Worm (Caenorhabditis elegans) whole organism, late embryonic: ENCODE results near the gene pro-2.

Source experiments
- Y22D7AL.16 ChIP-seq: sonication (generic microtip); optimal IDR thresholded peaks from 2 replicates; lab custom pipeline; 2016; ENCODE audit warnings: missing genetic modification characterization, missing compliant biosample characterization
- ama-1 ChIP-seq: fragments of 150-350 bp; optimal IDR thresholded peaks from 2 replicates; lab custom pipeline; 2014
- ceh-6 ChIP-seq: fragments of 200-800 bp; sonication (Bioruptor generic); optimal IDR thresholded peaks from 2 replicates; lab custom pipeline; 2018; ENCODE audit warnings: mild to moderate bottlenecking, missing genetic modification characterization, missing compliant biosample characterization
- ceh-9 ChIP-seq: sonication (generic microtip); optimal IDR thresholded peaks from 2 replicates; lab custom pipeline; 2016; ENCODE audit warnings: mild to moderate bottlenecking, missing genetic modification characterization, inconsistent platforms, missing compliant biosample characterization
- pag-3 ChIP-seq: sonication (generic microtip); optimal IDR thresholded peaks from 2 replicates; lab custom pipeline; 2016; ENCODE audit warnings: missing compliant biosample characterization, missing genetic modification characterization, borderline replicate concordance
- pros-1 ChIP-seq: fragments of 150-350 bp; optimal IDR thresholded peaks from 2 replicates; lab custom pipeline; 2014; ENCODE audit warnings: missing biosample characterization, missing genetic modification reagents, missing genetic modification characterization
- rnt-1 ChIP-seq: sonication (generic microtip); optimal IDR thresholded peaks from 2 replicates; lab custom pipeline; 2016; ENCODE audit warnings: missing genetic modification characterization, missing compliant biosample characterization
- unc-55 ChIP-seq: sonication (generic microtip); optimal IDR thresholded peaks from 2 replicates; lab custom pipeline; 2017; ENCODE audit warnings: missing biosample characterization, missing genetic modification reagents, missing genetic modification characterization

DNA sequence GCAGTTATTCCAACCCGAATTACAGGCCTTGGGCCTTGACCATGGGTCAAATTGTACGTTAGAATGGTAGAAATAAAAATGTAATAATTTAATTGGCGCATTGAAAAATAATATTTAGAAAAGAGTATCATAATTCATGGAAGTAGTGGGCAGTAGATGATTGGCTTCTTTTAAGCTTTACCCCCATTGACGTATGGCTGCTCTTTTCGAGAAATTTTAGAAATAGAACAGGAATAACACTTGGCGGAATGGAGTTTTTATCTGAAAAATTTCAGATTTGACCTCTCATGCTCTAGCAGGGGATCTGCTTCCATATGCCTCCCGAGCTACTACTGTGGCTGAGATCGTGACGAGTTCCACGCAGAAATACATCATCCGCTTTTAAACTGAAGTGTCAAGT is 36.2 kb downstream of the pro-2 start, which contains the start of gene gcy-4:
- TF ChIP-seq pros-1 (tag; lab: Kevin White, UChicago) = no peak
- TF ChIP-seq pag-3 = no peak
- no peak for TF ChIP-seq Y22D7AL.16 (tag; lab: Kevin White, UChicago)
- no peak for TF ChIP-seq ceh-9 (tag; lab: Kevin White, UChicago)
- TF ChIP-seq unc-55 (GFP tag; lab: Kevin White, UChicago) = no peak
- TF ChIP-seq ceh-6 (GFP tag; lab: Kevin White, UChicago) = no peak
- TF ChIP-seq ama-1 (lab: Kevin White, UChicago) = no peak
- TF ChIP-seq rnt-1 (tag; lab: Kevin White, UChicago) = no peak
